Fruit fly (Drosophila melanogaster) whole organism, pupa: ENCODE results near the gene CG32726.

ENCODE experiments used
- CG8159 ChIP-seq: fragments of 200-800 bp; sonication (Bioruptor generic); optimal IDR thresholded peaks from 3 replicates; lab custom pipeline; 2018; ENCODE audit warnings: missing biosample characterization, mild to moderate bottlenecking, missing genetic modification characterization, moderate library complexity
- CG8301 ChIP-seq: fragments of 200-800 bp; sonication (Bioruptor generic); optimal IDR thresholded peaks from 2 replicates; lab custom pipeline; 2018; ENCODE audit warnings: missing biosample characterization, mild to moderate bottlenecking, missing genetic modification characterization

- TF ChIP-seq CG8159 (no peak), CG8301 (tag; lab: Kevin White, UChicago) (no peak)
Measured at dm6 chrX:7462089-7462488, 36.5 kb upstream of the CG32726 start.
